Worm (Caenorhabditis elegans): ENCODE results near the gene Y77E11A.8.

ce11 chrIV:1443514-1443913, 18.7 kb upstream of the Y77E11A.8 start:
- TF ChIP-seq nhr-6 (tag; optimal IDR thresholded peaks at IDR 0.05) (no peak), ces-1 (GFP tag; optimal IDR thresholded peaks at IDR 0.05) (no peak), lin-39 (tag; optimal IDR thresholded peaks at IDR 0.05) (no peak), hmg-1.1 (GFP tag; IDR thresholded peaks at IDR 0.05) (no peak), skn-1 (tag; optimal IDR thresholded peaks at IDR 0.05) (no peak), nhr-11 (tag; optimal IDR thresholded peaks at IDR 0.05) (no peak)

Data from whole organism, L4 larva.